Worm (Caenorhabditis elegans) whole organism, midembryonic: ENCODE data around the gene irg-1.

Experiments used
- T22C8.4 ChIP-seq: fragments of 200-800 bp; sonication (Bioruptor generic); IDR thresholded peaks from 2 replicates; pipeline ENCODE4 v1.3.6; 2022; ENCODE audit warnings: missing genetic modification characterization, missing compliant biosample characterization
- flt-1 ChIP-seq: fragments of 200-800 bp; sonication (Bioruptor generic); IDR thresholded peaks from 2 replicates; pipeline ENCODE4 v1.3.6; 2022; ENCODE audit warnings: missing genetic modification characterization, missing compliant biosample characterization
- klf-2 ChIP-seq: fragments of 200-800 bp; sonication (Bioruptor generic); conservative IDR thresholded peaks from 2 replicates; pipeline ENCODE4 v1.3.6; 2022; ENCODE audit warnings: missing genetic modification reagents, missing genetic modification characterization, missing compliant biosample characterization
- ref-1 ChIP-seq: fragments of 200-800 bp; sonication (Bioruptor generic); conservative IDR thresholded peaks from 2 replicates; pipeline ENCODE4 v1.3.6; 2022; ENCODE audit warnings: missing genetic modification reagents, missing genetic modification characterization, missing compliant biosample characterization
- tab-1 ChIP-seq: fragments of 200-800 bp; sonication (Bioruptor generic); IDR thresholded peaks from 2 replicates; pipeline ENCODE4 v1.3.6; 2022; ENCODE audit warnings: missing genetic modification characterization, missing compliant biosample characterization
- ztf-23 ChIP-seq: fragments of 200-800 bp; sonication (Bioruptor generic); IDR thresholded peaks from 2 replicates; pipeline ENCODE4 v1.3.6; 2022; ENCODE audit warnings: missing genetic modification reagents, missing genetic modification characterization, missing compliant biosample characterization

- no peak for TF ChIP-seq klf-2
- TF ChIP-seq flt-1, result no peak
- TF ChIP-seq ztf-23 (GFP tag; lab: Robert Waterston, UW), result no peak
- TF ChIP-seq T22C8.4, result no peak
- no peak for TF ChIP-seq ref-1
- no peak for TF ChIP-seq tab-1
Observed at ce11 chrV:3557422-3557821, 34.0 kb downstream of the irg-1 start, which contains the start of gene grl-31.
